Fruit fly (Drosophila melanogaster) whole organism, prepupa: ENCODE measurements around the gene Cdep.

Experiments
- Sox14 ChIP-seq: fragments of 200-800 bp; sonication (Bioruptor generic); optimal IDR thresholded peaks from 3 replicates; lab custom pipeline; 2016; ENCODE audit warnings: missing biosample characterization, missing genetic modification characterization
- achi ChIP-seq: fragments of 200-800 bp; sonication (Bioruptor generic); optimal IDR thresholded peaks from 3 replicates; lab custom pipeline; 2016; ENCODE audit warnings: missing biosample characterization, missing genetic modification characterization
- lz ChIP-seq: fragments of 200-800 bp; sonication (Bioruptor generic); optimal IDR thresholded peaks from 3 replicates; lab custom pipeline; 2016; ENCODE audit warnings: missing biosample characterization, missing genetic modification characterization

DNA sequence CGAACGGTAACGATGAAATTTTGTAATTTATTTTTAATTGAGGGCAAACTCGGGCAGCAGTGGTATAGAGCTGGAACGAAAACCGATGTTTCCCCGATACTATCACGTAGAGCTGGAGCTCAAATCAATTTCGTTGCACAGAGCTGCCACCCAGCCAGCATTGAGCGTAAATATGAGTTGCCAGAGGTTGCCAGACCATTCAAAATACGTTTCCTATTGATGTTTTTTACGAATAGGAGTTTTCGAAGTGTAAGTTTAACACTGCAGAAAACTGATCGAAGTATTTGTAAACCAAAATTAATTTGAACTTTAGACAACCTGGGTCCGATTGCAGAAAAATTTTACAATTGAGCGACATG, 42.2 kb downstream of the Cdep start, which contains the start of gene Ubc6:
- TF ChIP-seq achi (GFP tag; lab: Kevin White, UChicago), result peak; percentile 12
- peak; percentile 67 for TF ChIP-seq lz (GFP tag; lab: Kevin White, UChicago)
- peak; percentile 68 for TF ChIP-seq Sox14
